Worm (Caenorhabditis elegans) whole organism, L2 larva: Measurements from ENCODE around the gene C12D8.20.

ENCODE experiments used
- C34F6.9 ChIP-seq: fragments of 150-350 bp; optimal IDR thresholded peaks from 2 replicates; lab custom pipeline; 2014; ENCODE audit warnings: missing biosample characterization, missing genetic modification characterization
- F13H6.1 ChIP-seq: sonication (generic microtip); optimal IDR thresholded peaks from 2 replicates; lab custom pipeline; 2016; ENCODE audit warnings: missing genetic modification characterization, missing compliant biosample characterization
- Y55F3AM.14 ChIP-seq: fragments of 200-800 bp; sonication (Bioruptor generic); optimal IDR thresholded peaks from 2 replicates; lab custom pipeline; 2018; ENCODE audit warnings: mild to moderate bottlenecking, missing genetic modification characterization, missing compliant biosample characterization
- ZK546.5 ChIP-seq: sonication (generic microtip); optimal IDR thresholded peaks from 2 replicates; lab custom pipeline; 2017; ENCODE audit warnings: missing biosample characterization, missing genetic modification characterization
- alr-1 ChIP-seq: fragments of 150-350 bp; optimal IDR thresholded peaks from 2 replicates; lab custom pipeline; 2014; ENCODE audit warnings: missing biosample characterization, missing genetic modification characterization
- aly-2 ChIP-seq: fragments of 150-350 bp; optimal IDR thresholded peaks from 2 replicates; lab custom pipeline; 2014; ENCODE audit warnings: missing biosample characterization, missing genetic modification characterization
- ama-1 ChIP-seq: fragments of 150-350 bp; optimal IDR thresholded peaks from 2 replicates; lab custom pipeline; 2018; ENCODE audit warnings: inconsistent platforms
- blmp-1 ChIP-seq: sonication (generic microtip); optimal IDR thresholded peaks from 2 replicates; lab custom pipeline; 2017; ENCODE audit warnings: missing genetic modification characterization, mild to moderate bottlenecking, missing compliant biosample characterization, antibody characterized with exemption, moderate library complexity; ENCODE audit not compliant: insufficient read depth
- ceh-16 ChIP-seq: fragments of 150-350 bp; optimal IDR thresholded peaks from 2 replicates; lab custom pipeline; 2014; ENCODE audit warnings: missing biosample characterization, missing genetic modification characterization
- ceh-82 ChIP-seq: fragments of 150-350 bp; optimal IDR thresholded peaks from 2 replicates; lab custom pipeline; 2014; ENCODE audit warnings: missing biosample characterization, missing genetic modification characterization
- egl-27 ChIP-seq: sonication (generic microtip); optimal IDR thresholded peaks from 3 replicates; lab custom pipeline; 2017; ENCODE audit warnings: missing biosample characterization, missing genetic modification reagents, missing genetic modification characterization
- elt-1 ChIP-seq: fragments of 150-350 bp; optimal IDR thresholded peaks from 2 replicates; lab custom pipeline; 2014; ENCODE audit warnings: missing biosample characterization, missing genetic modification characterization
- fos-1 ChIP-seq: fragments of 150-350 bp; optimal IDR thresholded peaks from 2 replicates; lab custom pipeline; 2014; ENCODE audit warnings: missing biosample characterization, missing genetic modification characterization
- gmeb-1 ChIP-seq: fragments of 150-350 bp; optimal IDR thresholded peaks from 2 replicates; lab custom pipeline; 2014; ENCODE audit warnings: missing biosample characterization, missing genetic modification characterization
- lin-11 ChIP-seq: fragments of 150-350 bp; sonication (generic microtip); optimal IDR thresholded peaks from 2 replicates; lab custom pipeline; 2014; ENCODE audit warnings: missing biosample characterization, missing genetic modification characterization, inconsistent platforms, mixed read lengths
- lin-13 ChIP-seq: fragments of 150-350 bp; optimal IDR thresholded peaks from 2 replicates; lab custom pipeline; 2014; ENCODE audit warnings: missing biosample characterization, missing genetic modification reagents, missing genetic modification characterization
- lin-39 ChIP-seq: fragments of 150-350 bp; optimal IDR thresholded peaks from 2 replicates; lab custom pipeline; 2014; ENCODE audit warnings: missing biosample characterization, missing genetic modification reagents, missing genetic modification characterization
- lsy-2 ChIP-seq, 2 experiments: fragments of 150-350 bp in 1 of 2; sonication (generic microtip) in 1 of 2; optimal IDR thresholded peaks; 2 replicates each; lab custom pipeline; 2014 to 2017; ENCODE audit warnings: missing biosample characterization in 2 of 2, missing genetic modification characterization in 2 of 2
- mab-5 ChIP-seq: fragments of 150-350 bp; optimal IDR thresholded peaks from 2 replicates; lab custom pipeline; 2014; ENCODE audit warnings: missing biosample characterization, missing genetic modification characterization
- mbf-1 ChIP-seq: sonication (generic microtip); optimal IDR thresholded peaks from 2 replicates; lab custom pipeline; 2017; ENCODE audit warnings: missing biosample characterization, missing genetic modification characterization
- mdl-1 ChIP-seq, 2 experiments: fragments of 150-350 bp in 1 of 2; sonication (generic microtip) in 1 of 2; optimal IDR thresholded peaks; 2 replicates each; lab custom pipeline; 2017; ENCODE audit warnings: missing biosample characterization in 2 of 2, missing genetic modification characterization in 2 of 2
- nhr-10 ChIP-seq: sonication (generic microtip); optimal IDR thresholded peaks from 2 replicates; lab custom pipeline; 2017; ENCODE audit warnings: missing biosample characterization, missing genetic modification characterization
- nhr-11 ChIP-seq: fragments of 150-350 bp; optimal IDR thresholded peaks from 2 replicates; lab custom pipeline; 2014; ENCODE audit warnings: missing biosample characterization, missing genetic modification characterization
- nhr-12 ChIP-seq: fragments of 150-350 bp; optimal IDR thresholded peaks from 2 replicates; lab custom pipeline; 2014; ENCODE audit warnings: missing biosample characterization, missing genetic modification characterization
- nhr-129 ChIP-seq: fragments of 150-350 bp; optimal IDR thresholded peaks from 2 replicates; lab custom pipeline; 2014; ENCODE audit warnings: missing biosample characterization, missing genetic modification characterization
- nhr-21 ChIP-seq: fragments of 150-350 bp; optimal IDR thresholded peaks from 2 replicates; lab custom pipeline; 2014; ENCODE audit warnings: missing biosample characterization, missing genetic modification characterization
- nhr-237 ChIP-seq: fragments of 150-350 bp; optimal IDR thresholded peaks from 2 replicates; lab custom pipeline; 2014; ENCODE audit warnings: missing biosample characterization, missing genetic modification characterization
- nhr-6 ChIP-seq: fragments of 150-350 bp; optimal IDR thresholded peaks from 2 replicates; lab custom pipeline; 2014; ENCODE audit warnings: missing biosample characterization, missing genetic modification characterization
- nhr-77 ChIP-seq: fragments of 150-350 bp; optimal IDR thresholded peaks from 2 replicates; lab custom pipeline; 2014; ENCODE audit warnings: missing biosample characterization, missing genetic modification characterization
- peb-1 ChIP-seq: fragments of 150-350 bp; optimal IDR thresholded peaks from 2 replicates; lab custom pipeline; 2014; ENCODE audit warnings: missing biosample characterization, missing genetic modification characterization
- sem-4 ChIP-seq: fragments of 150-350 bp; optimal IDR thresholded peaks from 2 replicates; lab custom pipeline; 2014; ENCODE audit warnings: missing biosample characterization, missing genetic modification reagents, missing genetic modification characterization
- skn-1 ChIP-seq: sonication (generic microtip); optimal IDR thresholded peaks from 2 replicates; lab custom pipeline; 2017; ENCODE audit warnings: missing biosample characterization, missing genetic modification characterization
- sma-3 ChIP-seq: sonication (generic microtip); optimal IDR thresholded peaks from 2 replicates; lab custom pipeline; 2016; ENCODE audit warnings: missing genetic modification reagents, missing genetic modification characterization, missing compliant biosample characterization
- sma-9 ChIP-seq, 2 experiments: fragments of 150-350 bp in 1 of 2; sonication (generic microtip) in 1 of 2; optimal IDR thresholded peaks; 2 replicates each; lab custom pipeline; 2014 to 2016; ENCODE audit warnings: missing genetic modification characterization in 2 of 2, mild to moderate bottlenecking in 1 of 2, missing biosample characterization in 1 of 2, missing compliant biosample characterization in 1 of 2, missing genetic modification reagents in 1 of 2, moderate library complexity in 1 of 2
- snpc-4 ChIP-seq: fragments of 150-350 bp; optimal IDR thresholded peaks from 2 replicates; lab custom pipeline; 2014; ENCODE audit warnings: missing biosample characterization, missing genetic modification characterization
- unc-39 ChIP-seq: fragments of 150-350 bp; optimal IDR thresholded peaks from 2 replicates; lab custom pipeline; 2014; ENCODE audit warnings: missing biosample characterization, missing genetic modification characterization
- unc-55 ChIP-seq: fragments of 150-350 bp; sonication (generic microtip); optimal IDR thresholded peaks from 3 replicates; lab custom pipeline; 2014; ENCODE audit warnings: missing biosample characterization, missing genetic modification reagents, missing genetic modification characterization
- unc-62 ChIP-seq: fragments of 150-350 bp; optimal IDR thresholded peaks from 2 replicates; lab custom pipeline; 2014; ENCODE audit warnings: missing biosample characterization, missing genetic modification reagents, missing genetic modification characterization
- zag-1 ChIP-seq: fragments of 150-350 bp; optimal IDR thresholded peaks from 2 replicates; lab custom pipeline; 2014; ENCODE audit warnings: missing biosample characterization, missing genetic modification characterization
- ztf-1 ChIP-seq: fragments of 200-800 bp; sonication (Bioruptor generic); conservative IDR thresholded peaks from 2 replicates; pipeline ENCODE4 v1.3.6; 2022; ENCODE audit warnings: missing genetic modification characterization, missing compliant biosample characterization
- ztf-11 ChIP-seq: sonication (generic microtip); optimal IDR thresholded peaks from 2 replicates; lab custom pipeline; 2017; ENCODE audit warnings: missing biosample characterization, missing genetic modification characterization

Gene C12D8.20

DNA sequence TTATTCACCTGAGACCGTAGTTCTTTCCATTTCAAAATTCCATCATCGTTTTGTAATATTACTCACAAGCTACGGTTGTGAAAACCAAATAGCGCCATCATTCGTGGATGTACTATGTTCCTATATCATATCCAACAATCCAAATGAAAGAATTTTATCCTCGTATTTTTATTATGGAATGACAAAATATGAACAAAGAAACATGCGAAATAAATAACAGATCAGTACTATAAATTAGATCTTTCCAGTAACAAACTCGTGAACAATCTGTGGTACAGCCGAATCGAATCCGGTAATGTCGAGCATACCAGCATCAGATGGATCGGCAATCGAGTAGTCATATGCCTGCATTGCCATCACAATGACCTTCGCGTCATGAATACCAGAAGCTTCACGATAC, 30.6 kb downstream of the C12D8.20 start:
- TF ChIP-seq sem-4 (tag; lab: Kevin White, UChicago) (no peak), alr-1 (tag; lab: Kevin White, UChicago) (no peak), gmeb-1 (tag; lab: Kevin White, UChicago) (no peak), ceh-16 (no peak), sma-9 (GFP tag; optimal IDR thresholded peaks at IDR 0.05; lab: Kevin White, UChicago) (no peak), sma-9 (tag; optimal IDR thresholded peaks at IDR 0.05; lab: Kevin White, UChicago) (no peak), nhr-129 (tag; lab: Kevin White, UChicago) (no peak), zag-1 (tag; lab: Kevin White, UChicago) (no peak), ceh-82 (no peak), aly-2 (tag; lab: Kevin White, UChicago) (no peak), Y55F3AM.14 (GFP tag; lab: Kevin White, UChicago) (no peak), sma-3 (GFP tag; lab: Kevin White, UChicago) (no peak), egl-27 (no peak), nhr-21 (no peak), lin-11 (tag; lab: Kevin White, UChicago) (no peak), snpc-4 (no peak)

- TF ChIP-seq gmeb-1 (tag; lab: Kevin White, UChicago): peak; percentile 2
- TF ChIP-seq ztf-1: no peak
- TF ChIP-seq ceh-82: no peak
- TF ChIP-seq nhr-237 (tag; lab: Kevin White, UChicago): no peak
- no peak for TF ChIP-seq nhr-21
- no peak for TF ChIP-seq mbf-1 (tag; lab: Kevin White, UChicago)
- no peak for TF ChIP-seq unc-62 (GFP tag; lab: Kevin White, UChicago)
- peak; percentile 19 for TF ChIP-seq ama-1 (lab: Kevin White, UChicago)
- no peak for TF ChIP-seq nhr-77 (tag; lab: Kevin White, UChicago)
- peak in 1 of 2 experiments; percentile 15 for TF ChIP-seq lsy-2 (tag; optimal IDR thresholded peaks at IDR 0.05; lab: Kevin White, UChicago)
- TF ChIP-seq nhr-129 (tag; lab: Kevin White, UChicago): peak; percentile 88
- TF ChIP-seq sma-3 (GFP tag; lab: Kevin White, UChicago): no peak
- no peak for TF ChIP-seq elt-1
- TF ChIP-seq nhr-10 (tag; lab: Kevin White, UChicago): no peak
- TF ChIP-seq nhr-12 (tag; lab: Kevin White, UChicago): no peak
- no peak for TF ChIP-seq skn-1 (tag; lab: Kevin White, UChicago)
- TF ChIP-seq sem-4 (tag; lab: Kevin White, UChicago): no peak
- TF ChIP-seq F13H6.1 (tag; lab: Kevin White, UChicago): no peak
- no peak for TF ChIP-seq lin-13 (GFP tag; lab: Kevin White, UChicago)
- TF ChIP-seq unc-55 (GFP tag; lab: Kevin White, UChicago): peak; percentile 75
- TF ChIP-seq alr-1 (tag; lab: Kevin White, UChicago): no peak
- TF ChIP-seq nhr-11 (tag; lab: Kevin White, UChicago): no peak
- no peak for TF ChIP-seq egl-27
- TF ChIP-seq mdl-1 (tag; optimal IDR thresholded peaks at IDR 0.05; lab: Kevin White, UChicago): no peak
- no peak for TF ChIP-seq lin-39 (tag; lab: Kevin White, UChicago)
- no peak for TF ChIP-seq nhr-6 (tag; lab: Kevin White, UChicago)
- TF ChIP-seq peb-1 (tag; lab: Kevin White, UChicago): no peak
- TF ChIP-seq lin-11 (tag; lab: Kevin White, UChicago): no peak
- no peak for TF ChIP-seq mab-5
- TF ChIP-seq C34F6.9: peak; percentile 60
- no peak for TF ChIP-seq ceh-16
- no peak for TF ChIP-seq aly-2 (tag; lab: Kevin White, UChicago)
- TF ChIP-seq fos-1: peak; percentile 48
- no peak for TF ChIP-seq ZK546.5 (tag; lab: Kevin White, UChicago)
- TF ChIP-seq snpc-4: no peak
- TF ChIP-seq blmp-1 (tag; lab: Kevin White, UChicago): peak; percentile 53
- no peak for TF ChIP-seq unc-39 (tag; lab: Kevin White, UChicago)
- no peak for TF ChIP-seq ztf-11 (tag; lab: Kevin White, UChicago)
Observed at ce11 chrV:10255005-10255472, 32.9 kb downstream of the C12D8.20 start, which contains the start of gene rop-1. TSS of gene rop-1 (minus strand) at chrV:10255055.
